Worm (Caenorhabditis elegans) whole organism, L1 larva: ENCODE data around the gene str-82.

Experiments
- aha-1 ChIP-seq: fragments of 150-350 bp; optimal IDR thresholded peaks from 2 replicates; lab custom pipeline; 2014; ENCODE audit warnings: missing biosample characterization, missing genetic modification characterization
- ama-1 ChIP-seq: fragments of 150-350 bp; optimal IDR thresholded peaks from 2 replicates; lab custom pipeline; 2014
- ces-1 ChIP-seq: fragments of 150-350 bp; optimal IDR thresholded peaks from 2 replicates; lab custom pipeline; 2014; ENCODE audit warnings: missing biosample characterization, missing genetic modification reagents, missing genetic modification characterization
- egl-27 ChIP-seq, 2 experiments: fragments of 150-350 bp in 1 of 2; sonication (generic microtip); optimal IDR thresholded peaks; 3 replicates each; lab custom pipeline; 2017 to 2018; ENCODE audit warnings: missing biosample characterization in 2 of 2, missing genetic modification characterization in 2 of 2, missing genetic modification reagents in 2 of 2
- fkh-10 ChIP-seq: sonication (generic microtip); optimal IDR thresholded peaks from 2 replicates; lab custom pipeline; 2017; ENCODE audit warnings: missing biosample characterization, missing genetic modification reagents, missing genetic modification characterization
- lsy-2 ChIP-seq, 2 experiments: fragments of 150-350 bp; optimal IDR thresholded peaks; 2 replicates each; lab custom pipeline; 2014; ENCODE audit warnings: missing biosample characterization in 2 of 2, missing genetic modification characterization in 2 of 2
- nhr-12 ChIP-seq: sonication (generic microtip); optimal IDR thresholded peaks from 2 replicates; lab custom pipeline; 2017; ENCODE audit warnings: missing biosample characterization, missing genetic modification characterization
- nhr-237 ChIP-seq: fragments of 150-350 bp; optimal IDR thresholded peaks from 2 replicates; lab custom pipeline; 2014; ENCODE audit warnings: missing biosample characterization, missing genetic modification characterization
- nhr-90 ChIP-seq: sonication (generic microtip); optimal IDR thresholded peaks from 2 replicates; lab custom pipeline; 2016; ENCODE audit warnings: mild to moderate bottlenecking, missing genetic modification characterization, missing compliant biosample characterization; ENCODE audit not compliant: poor library complexity
- pag-3 ChIP-seq: sonication (generic microtip); optimal IDR thresholded peaks from 2 replicates; lab custom pipeline; 2017; ENCODE audit warnings: missing genetic modification characterization, mild to moderate bottlenecking, missing compliant biosample characterization, antibody characterized with exemption, borderline replicate concordance; ENCODE audit not compliant: insufficient read depth
- pqm-1 ChIP-seq: sonication (generic microtip); optimal IDR thresholded peaks from 3 replicates; lab custom pipeline; 2017; ENCODE audit warnings: missing biosample characterization, missing genetic modification characterization
- sox-4 ChIP-seq: sonication (generic microtip); optimal IDR thresholded peaks from 2 replicates; lab custom pipeline; 2016; ENCODE audit warnings: missing genetic modification characterization, missing compliant biosample characterization
- xbp-1 ChIP-seq: sonication (generic microtip); optimal IDR thresholded peaks from 2 replicates; lab custom pipeline; 2016; ENCODE audit warnings: missing genetic modification characterization, missing compliant biosample characterization
- ztf-11 ChIP-seq, 2 experiments: sonication (generic microtip); optimal IDR thresholded peaks; 2 replicates each; lab custom pipeline; 2016 to 2017; ENCODE audit warnings: missing genetic modification characterization in 2 of 2, missing biosample characterization in 1 of 2, missing compliant biosample characterization in 1 of 2

ce11 chrV:4022309-4022708 lies 47.8 kb downstream of the str-82 start, which contains the start of gene cyp-35A3:
- TF ChIP-seq ztf-11 (tag; optimal IDR thresholded peaks at IDR 0.05; lab: Kevin White, UChicago) (no peak), sox-4 (tag; lab: Kevin White, UChicago) (no peak), pqm-1 (tag; lab: Kevin White, UChicago) (no peak), fkh-10 (no peak), lsy-2 (tag; optimal IDR thresholded peaks at IDR 0.05; lab: Kevin White, UChicago) (no peak), pag-3 (tag; lab: Kevin White, UChicago) (no peak), xbp-1 (tag; lab: Kevin White, UChicago) (no peak), ama-1 (no peak), ces-1 (GFP tag; lab: Kevin White, UChicago) (no peak), nhr-90 (no peak), egl-27 (tag; optimal IDR thresholded peaks at IDR 0.05; lab: Kevin White, UChicago) (no peak), aha-1 (tag; lab: Kevin White, UChicago) (no peak), nhr-12 (tag; lab: Kevin White, UChicago) (no peak), nhr-237 (tag; lab: Kevin White, UChicago) (no peak)
